Fruit fly (Drosophila melanogaster) whole organism, embryonic: ENCODE results near the gene CG31161.

Experiments
- Blimp-1 ChIP-seq: fragments of 200-800 bp; sonication (Bioruptor generic); optimal IDR thresholded peaks from 3 replicates; lab custom pipeline; 2018; ENCODE audit warnings: missing biosample characterization, missing genetic modification characterization, mild to moderate bottlenecking, moderate library complexity, missing genetic modification reagents
- CG10147 ChIP-seq: fragments of 200-800 bp; sonication (Bioruptor generic); optimal IDR thresholded peaks from 2 replicates; lab custom pipeline; 2019; ENCODE audit warnings: missing biosample characterization, mild to moderate bottlenecking, missing genetic modification characterization, moderate library complexity
- CG1024 ChIP-seq: fragments of 200-800 bp; sonication (Bioruptor generic); IDR thresholded peaks from 2 replicates; pipeline ENCODE4 v1.3.6; 2022; ENCODE audit warnings: missing biosample characterization, missing genetic modification characterization
- CG10321 ChIP-seq: fragments of 200-800 bp; sonication (Bioruptor generic); IDR thresholded peaks from 2 replicates; pipeline ENCODE4 v1.3.6; 2022; ENCODE audit warnings: missing biosample characterization, missing genetic modification characterization
- CG10366 ChIP-seq: fragments of 200-800 bp; sonication (Bioruptor generic); IDR thresholded peaks from 2 replicates; pipeline ENCODE4 v1.3.6; 2022; ENCODE audit warnings: missing biosample characterization, missing genetic modification characterization
- CG11695 ChIP-seq: fragments of 200-800 bp; sonication (Bioruptor generic); IDR thresholded peaks from 3 replicates; pipeline ENCODE4 v1.3.6; 2022; ENCODE audit warnings: missing biosample characterization, missing genetic modification characterization
- CG1233 ChIP-seq: fragments of 200-800 bp; sonication (Bioruptor generic); optimal IDR thresholded peaks from 4 replicates; lab custom pipeline; 2018; ENCODE audit warnings: missing biosample characterization, mild to moderate bottlenecking, missing genetic modification characterization
- CG15269 ChIP-seq: fragments of 200-800 bp; sonication (Bioruptor generic); optimal IDR thresholded peaks from 2 replicates; lab custom pipeline; 2018; ENCODE audit warnings: missing biosample characterization, mild to moderate bottlenecking, missing genetic modification characterization, moderate library complexity
- CG15696 ChIP-seq: fragments of 200-800 bp; sonication (Bioruptor generic); optimal IDR thresholded peaks from 2 replicates; lab custom pipeline; 2019; ENCODE audit warnings: missing biosample characterization, mild to moderate bottlenecking, missing genetic modification characterization, moderate library complexity
- CG16815 ChIP-seq: fragments of 200-800 bp; sonication (Bioruptor generic); optimal IDR thresholded peaks from 3 replicates; lab custom pipeline; 2017; ENCODE audit warnings: missing biosample characterization, mild to moderate bottlenecking, missing genetic modification characterization
- CG3281 ChIP-seq: fragments of 200-800 bp; sonication (Bioruptor generic); optimal IDR thresholded peaks from 3 replicates; lab custom pipeline; 2017; ENCODE audit warnings: missing biosample characterization, mild to moderate bottlenecking, missing genetic modification characterization
- CG33213 ChIP-seq: fragments of 200-800 bp; sonication (Bioruptor generic); optimal IDR thresholded peaks from 3 replicates; lab custom pipeline; 2016; ENCODE audit warnings: missing biosample characterization, missing genetic modification characterization
- CG33557 ChIP-seq: fragments of 200-800 bp; sonication (Bioruptor generic); optimal IDR thresholded peaks from 2 replicates; lab custom pipeline; 2019; ENCODE audit warnings: missing biosample characterization, mild to moderate bottlenecking, missing genetic modification characterization, moderate library complexity
- CG3995 ChIP-seq: fragments of 200-800 bp; sonication (Bioruptor generic); optimal IDR thresholded peaks from 3 replicates; lab custom pipeline; 2016; ENCODE audit warnings: missing biosample characterization, missing genetic modification characterization
- CG6689 ChIP-seq: fragments of 200-800 bp; sonication (Bioruptor generic); IDR thresholded peaks from 2 replicates; pipeline ENCODE4 v1.3.6; 2022; ENCODE audit warnings: missing biosample characterization, missing genetic modification characterization
- CG6765 ChIP-seq: fragments of 200-800 bp; sonication (Bioruptor generic); optimal IDR thresholded peaks from 3 replicates; lab custom pipeline; 2017; ENCODE audit warnings: missing biosample characterization, mild to moderate bottlenecking, missing genetic modification characterization
- CG6813 ChIP-seq: fragments of 200-800 bp; sonication (Bioruptor generic); optimal IDR thresholded peaks from 2 replicates; lab custom pipeline; 2017; ENCODE audit warnings: missing biosample characterization, missing genetic modification characterization, mild to moderate bottlenecking, moderate library complexity, missing genetic modification reagents
- CG7987 ChIP-seq: fragments of 200-800 bp; sonication (Bioruptor generic); optimal IDR thresholded peaks from 2 replicates; lab custom pipeline; 2018; ENCODE audit warnings: missing biosample characterization, mild to moderate bottlenecking, missing genetic modification characterization, moderate library complexity
- CG8765 ChIP-seq: fragments of 200-800 bp; sonication (Bioruptor generic); IDR thresholded peaks from 2 replicates; pipeline ENCODE4 v1.3.6; 2022; ENCODE audit warnings: missing biosample characterization, missing genetic modification characterization
- CG9215 ChIP-seq: fragments of 200-800 bp; sonication (Bioruptor generic); IDR thresholded peaks from 2 replicates; pipeline ENCODE4 v1.3.6; 2022; ENCODE audit warnings: missing biosample characterization, missing genetic modification characterization
- Dip2 ChIP-seq: fragments of 200-800 bp; sonication (Bioruptor generic); IDR thresholded peaks from 2 replicates; pipeline ENCODE4 v1.3.6; 2022; ENCODE audit warnings: missing biosample characterization, missing genetic modification characterization
- Doc2 ChIP-seq: fragments of 200-800 bp; sonication (Bioruptor generic); IDR thresholded peaks from 2 replicates; pipeline ENCODE4 v1.3.6; 2022; ENCODE audit warnings: missing biosample characterization, missing genetic modification characterization
- Doc3 ChIP-seq: fragments of 200-800 bp; sonication (Bioruptor generic); IDR thresholded peaks from 3 replicates; pipeline ENCODE4 v1.3.6; 2022; ENCODE audit warnings: missing biosample characterization, missing genetic modification characterization; ENCODE audit not compliant: partially characterized antibody
- Hr51 ChIP-seq, 2 experiments: fragments of 200-800 bp; sonication (Bioruptor generic); optimal IDR thresholded peaks; 2 replicates in 1 of 2; 3 replicates in 1 of 2; lab custom pipeline; 2016 to 2018; ENCODE audit warnings: missing biosample characterization in 2 of 2, missing genetic modification characterization in 2 of 2, mild to moderate bottlenecking in 1 of 2, moderate library complexity in 1 of 2
- Lpt ChIP-seq: fragments of >200 bp; optimal IDR thresholded peaks from 2 replicates; lab custom pipeline; 2018; ENCODE audit warnings: missing biosample characterization, missing genetic modification characterization
- NfI ChIP-seq: fragments of 200-800 bp; sonication (Bioruptor generic); optimal IDR thresholded peaks from 3 replicates; lab custom pipeline; 2018; ENCODE audit warnings: missing biosample characterization, mild to moderate bottlenecking, missing genetic modification characterization, moderate library complexity
- PHDP ChIP-seq: fragments of 200-800 bp; sonication (Bioruptor generic); optimal IDR thresholded peaks from 3 replicates; lab custom pipeline; 2018; ENCODE audit warnings: missing biosample characterization, mild to moderate bottlenecking, missing genetic modification characterization, moderate library complexity
- Pdp1 ChIP-seq, 2 experiments: fragments of 200-800 bp; sonication (Bioruptor generic); optimal IDR thresholded peaks; 3 replicates each; lab custom pipeline; 2016; ENCODE audit warnings: missing biosample characterization in 2 of 2, missing genetic modification characterization in 2 of 2, mild to moderate bottlenecking in 1 of 2, moderate library complexity in 1 of 2
- Sry-β ChIP-seq: fragments of 200-800 bp; sonication (Bioruptor generic); optimal IDR thresholded peaks from 2 replicates; lab custom pipeline; 2018; ENCODE audit warnings: missing biosample characterization, mild to moderate bottlenecking, missing genetic modification characterization, moderate library complexity
- Tbp ChIP-seq: fragments of >200 bp; optimal IDR thresholded peaks from 2 replicates; lab custom pipeline; 2018; ENCODE audit warnings: missing biosample characterization, missing genetic modification characterization
- aop ChIP-seq: fragments of 200-800 bp; sonication (Bioruptor generic); IDR thresholded peaks from 2 replicates; pipeline ENCODE4 v1.3.6; 2022; ENCODE audit warnings: missing biosample characterization, missing genetic modification characterization
- cato ChIP-seq: fragments of 200-800 bp; sonication (Bioruptor generic); optimal IDR thresholded peaks from 2 replicates; lab custom pipeline; 2016; ENCODE audit warnings: missing biosample characterization, missing genetic modification characterization, borderline replicate concordance
- caup ChIP-seq: fragments of 200-800 bp; sonication (Bioruptor generic); optimal IDR thresholded peaks from 3 replicates; lab custom pipeline; 2017; ENCODE audit warnings: missing biosample characterization, mild to moderate bottlenecking, missing genetic modification characterization, moderate library complexity; ENCODE audit not compliant: severe bottlenecking
- danr ChIP-seq: fragments of 200-800 bp; sonication (Bioruptor generic); IDR thresholded peaks from 2 replicates; pipeline ENCODE4 v1.3.6; 2022; ENCODE audit warnings: missing biosample characterization, missing genetic modification characterization
- fd102C ChIP-seq: fragments of 200-800 bp; sonication (Bioruptor generic); optimal IDR thresholded peaks from 2 replicates; lab custom pipeline; 2018; ENCODE audit warnings: missing biosample characterization, mild to moderate bottlenecking, missing genetic modification characterization, moderate library complexity
- gce ChIP-seq: fragments of 200-800 bp; sonication (Bioruptor generic); IDR thresholded peaks from 3 replicates; pipeline ENCODE4 v1.3.6; 2022; ENCODE audit warnings: missing biosample characterization, missing genetic modification characterization
- gem ChIP-seq: fragments of 200-800 bp; sonication (Bioruptor generic); optimal IDR thresholded peaks from 2 replicates; lab custom pipeline; 2019; ENCODE audit warnings: missing biosample characterization, mild to moderate bottlenecking, missing genetic modification characterization, moderate library complexity
- h ChIP-seq: fragments of >200 bp; optimal IDR thresholded peaks from 2 replicates; lab custom pipeline; 2017
- ken ChIP-seq: fragments of 200-800 bp; sonication (Bioruptor generic); IDR thresholded peaks from 3 replicates; pipeline ENCODE4 v1.3.6; 2022; ENCODE audit warnings: missing biosample characterization, missing genetic modification characterization
- lab ChIP-seq: fragments of 200-800 bp; sonication (Bioruptor generic); optimal IDR thresholded peaks from 3 replicates; lab custom pipeline; 2017; ENCODE audit warnings: missing biosample characterization, missing genetic modification characterization, mild to moderate bottlenecking, moderate library complexity, missing genetic modification reagents
- nau ChIP-seq: fragments of 200-800 bp; sonication (Bioruptor generic); optimal IDR thresholded peaks from 3 replicates; lab custom pipeline; 2017; ENCODE audit warnings: missing biosample characterization, mild to moderate bottlenecking, missing genetic modification characterization, missing genetic modification reagents
- nmo ChIP-seq: fragments of 200-800 bp; sonication (Bioruptor generic); optimal IDR thresholded peaks from 2 replicates; lab custom pipeline; 2018; ENCODE audit warnings: missing biosample characterization, mild to moderate bottlenecking, missing genetic modification characterization, moderate library complexity
- pita ChIP-seq: fragments of 200-800 bp; sonication (Bioruptor generic); optimal IDR thresholded peaks from 2 replicates; lab custom pipeline; 2017; ENCODE audit warnings: missing biosample characterization, mild to moderate bottlenecking, missing genetic modification characterization
- prd ChIP-seq, 3 experiments: fragments of >200 bp in 2 of 3; fragments of 200-800 bp in 1 of 3; sonication (Bioruptor generic) in 1 of 3; optimal IDR thresholded peaks in 2 of 3; IDR thresholded peaks in 1 of 3; 2 replicates in 2 of 3; 3 replicates in 1 of 3; pipeline versions ENCODE4 v1.3.6 to Lab custom; 2017 to 2022; ENCODE audit warnings: missing biosample characterization in 1 of 3, missing genetic modification characterization in 1 of 3
- schlank ChIP-seq: fragments of 200-800 bp; sonication (Bioruptor generic); optimal IDR thresholded peaks from 2 replicates; lab custom pipeline; 2018; ENCODE audit warnings: missing biosample characterization, mild to moderate bottlenecking, missing genetic modification characterization
- slp2 ChIP-seq: fragments of 200-800 bp; sonication (Bioruptor generic); optimal IDR thresholded peaks from 2 replicates; lab custom pipeline; 2016; ENCODE audit warnings: missing biosample characterization, missing genetic modification characterization
- zen2 ChIP-seq: fragments of 200-800 bp; sonication (Bioruptor generic); IDR thresholded peaks from 3 replicates; pipeline ENCODE4 v1.3.6; 2022; ENCODE audit warnings: missing biosample characterization, missing genetic modification characterization; ENCODE audit not compliant: partially characterized antibody
- zfh1 ChIP-seq: fragments of 200-800 bp; sonication (Bioruptor generic); IDR thresholded peaks from 3 replicates; pipeline ENCODE4 v1.3.6; 2022; ENCODE audit warnings: missing biosample characterization, missing genetic modification characterization

Gene CG31161

dm6 chr3R:22590668-22591275 is 25.5 kb upstream of the CG31161 start (continued):
- TF ChIP-seq CG16815 (GFP tag; lab: Kevin White, UChicago) (peak; percentile 62), Blimp-1 (GFP tag; lab: Kevin White, UChicago) (peak; percentile 75), ken (GFP tag; lab: Robert Waterston, UW) (0 out of 3 replicates have a peak, but pooled peaks have one; percentile 55), aop (GFP tag; lab: Robert Waterston, UW) (no peak), CG6813 (peak; percentile 42), Dip2 (GFP tag; lab: Robert Waterston, UW) (no peak), h (lab: Kevin White, UChicago) (no peak), nmo (peak; percentile 86), CG15269 (tag; lab: Kevin White, UChicago) (peak; percentile 34), zen2 (GFP tag; lab: Robert Waterston, UW) (no peak), caup (GFP tag; lab: Kevin White, UChicago) (peak; percentile 46), lab (GFP tag; lab: Kevin White, UChicago) (peak; percentile 26), CG33557 (GFP tag; lab: Kevin White, UChicago) (peak; percentile 74), cato (GFP tag; lab: Kevin White, UChicago) (peak; percentile 35), Pdp1 (GFP tag; optimal IDR thresholded peaks at IDR 0.05; lab: Kevin White, UChicago) (peak; percentile 1 to 38), Lpt (GFP tag; lab: Kevin White, UChicago) (no peak), Sry-β (GFP tag; lab: Kevin White, UChicago) (peak; percentile 1), fd102C (GFP tag; lab: Kevin White, UChicago) (peak; percentile 17), NfI (GFP tag; lab: Kevin White, UChicago) (no peak), danr (GFP tag; lab: Robert Waterston, UW) (no peak), CG3995 (GFP tag; lab: Kevin White, UChicago) (no peak), CG15696 (tag; lab: Kevin White, UChicago) (peak; percentile 64), Hr51 (GFP tag; optimal IDR thresholded peaks at IDR 0.05; lab: Kevin White, UChicago) (peak; percentile 23 to 72), CG8765 (no peak; the same call in 1 of the 2 replicates), CG1233 (GFP tag; lab: Kevin White, UChicago) (peak; percentile 41), CG9215 (no peak), prd (optimal IDR thresholded peaks at IDR 0.05; lab: Kevin White, UChicago) (no peak), prd (GFP tag; IDR thresholded peaks at IDR 0.05; lab: Robert Waterston, UW) (peak; percentile 31; the same call in 1 of the 3 replicates), PHDP (tag; lab: Kevin White, UChicago) (peak; percentile 65), gce (GFP tag; lab: Robert Waterston, UW) (no peak), CG10321 (GFP tag; lab: Robert Waterston, UW) (no peak), CG6765 (GFP tag; lab: Kevin White, UChicago) (no peak), CG10366 (peak; percentile 37; the same call in 1 of the 2 replicates), CG7987 (GFP tag; lab: Kevin White, UChicago) (no peak), slp2 (GFP tag; lab: Kevin White, UChicago) (peak; percentile 45), Doc3 (GFP tag; lab: Robert Waterston, UW) (no peak), schlank (tag; lab: Kevin White, UChicago) (no peak), CG1024 (GFP tag; lab: Robert Waterston, UW) (no peak), CG10147 (GFP tag; lab: Kevin White, UChicago) (peak; percentile 30), gem (tag; lab: Kevin White, UChicago) (peak; percentile 85), CG33213 (GFP tag; lab: Kevin White, UChicago) (peak; percentile 18), Tbp (GFP tag; lab: Kevin White, UChicago) (no peak), CG3281 (GFP tag; lab: Kevin White, UChicago) (no peak), pita (GFP tag; lab: Kevin White, UChicago) (no peak), Doc2 (GFP tag; lab: Robert Waterston, UW) (no peak), CG11695 (GFP tag; lab: Robert Waterston, UW) (no peak), zfh1 (GFP tag; lab: Robert Waterston, UW) (peak; percentile 66; the same call in 2 of the 3 replicates), nau (GFP tag; lab: Kevin White, UChicago) (peak; percentile 20), CG6689 (GFP tag; lab: Robert Waterston, UW) (peak; percentile 35; the same call in 1 of the 2 replicates)
